Worm (Caenorhabditis elegans): Measurements from ENCODE around the gene mec-12.

DNA sequence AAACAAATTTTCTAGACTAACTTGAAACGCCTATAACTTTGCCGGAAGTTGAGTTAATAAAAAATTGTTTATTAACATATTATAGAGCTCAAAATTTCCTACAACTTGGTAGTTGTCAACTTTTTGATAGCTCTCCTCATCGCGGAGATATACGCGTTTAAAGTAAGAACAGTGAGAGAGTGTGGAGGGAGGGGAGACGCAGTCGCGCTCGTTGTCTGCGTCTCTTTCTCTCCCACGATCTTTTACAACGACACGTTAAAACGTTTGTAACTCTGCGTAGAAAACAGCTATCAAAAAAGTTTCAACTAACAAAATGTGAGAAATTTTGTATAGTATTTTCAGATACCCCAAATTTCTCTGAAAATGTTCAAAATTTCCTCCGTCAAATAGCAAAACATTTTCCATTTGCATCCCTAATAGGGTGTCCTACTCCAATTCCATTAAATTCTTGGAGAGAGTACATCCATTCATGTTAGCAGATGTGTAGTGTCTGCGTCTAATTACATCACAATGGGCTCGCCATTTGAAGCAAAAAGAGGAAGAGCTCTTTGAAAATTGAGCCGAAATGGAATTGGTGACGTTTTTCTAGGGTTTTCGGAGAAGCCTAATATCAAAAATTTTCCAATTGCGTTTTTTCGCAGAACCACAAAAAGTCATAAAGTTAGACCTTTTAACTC lies 2.6 kb downstream of the mec-12 start:
- TF ChIP-seq zag-1 (tag; optimal IDR thresholded peaks at IDR 0.05) (no peak), nhr-11 (tag; optimal IDR thresholded peaks at IDR 0.05) (no peak), aly-2 (tag; optimal IDR thresholded peaks at IDR 0.05) (no peak), nhr-23 (tag; optimal IDR thresholded peaks at IDR 0.05) (no peak), ceh-9 (tag; optimal IDR thresholded peaks at IDR 0.05) (no peak), pqm-1 (tag; optimal IDR thresholded peaks at IDR 0.05) (no peak), egl-27 (tag; optimal IDR thresholded peaks at IDR 0.05) (no peak), ama-1 (optimal IDR thresholded peaks at IDR 0.05) (no peak)
